Worm (Caenorhabditis elegans) whole organism, L1 larva: ENCODE results near the gene alh-6.
A peak's percentile ranks its signal among the peaks of the same experiment; 100 is the strongest.

ENCODE experiments used
- Y116A8C.19 ChIP-seq: sonication (generic microtip); optimal IDR thresholded peaks from 2 replicates; lab custom pipeline; 2016; ENCODE audit warnings: missing compliant biosample characterization, missing genetic modification characterization, borderline replicate concordance
- alr-1 ChIP-seq: fragments of 200-800 bp; sonication (Bioruptor generic); optimal IDR thresholded peaks from 2 replicates; lab custom pipeline; 2018; ENCODE audit warnings: borderline replicate concordance, mild to moderate bottlenecking, missing genetic modification characterization, missing compliant biosample characterization
- blmp-1 ChIP-seq: fragments of 150-350 bp; optimal IDR thresholded peaks from 2 replicates; lab custom pipeline; 2014; ENCODE audit warnings: missing biosample characterization, missing genetic modification characterization
- ceh-8 ChIP-seq: fragments of 200-800 bp; sonication (Bioruptor generic); optimal IDR thresholded peaks from 2 replicates; lab custom pipeline; 2018; ENCODE audit warnings: mild to moderate bottlenecking, missing genetic modification characterization, moderate library complexity, missing compliant biosample characterization
- ceh-82 ChIP-seq, 3 experiments: fragments of 150-350 bp in 1 of 3; sonication (generic microtip) in 2 of 3; optimal IDR thresholded peaks; 2 replicates each; lab custom pipeline; 2014 to 2017; ENCODE audit warnings: missing biosample characterization in 3 of 3, missing genetic modification characterization in 3 of 3
- ceh-88 ChIP-seq: fragments of 200-800 bp; sonication (Bioruptor generic); IDR thresholded peaks from 2 replicates; pipeline ENCODE4 v1.3.6; 2022; ENCODE audit warnings: missing genetic modification characterization, missing compliant biosample characterization
- ceh-90 ChIP-seq: sonication (generic microtip); optimal IDR thresholded peaks from 2 replicates; lab custom pipeline; 2016; ENCODE audit warnings: missing genetic modification characterization, missing compliant biosample characterization
- ces-1 ChIP-seq: fragments of 150-350 bp; optimal IDR thresholded peaks from 2 replicates; lab custom pipeline; 2014; ENCODE audit warnings: missing biosample characterization, missing genetic modification reagents, missing genetic modification characterization
- dsc-1 ChIP-seq: sonication (generic microtip); optimal IDR thresholded peaks from 2 replicates; lab custom pipeline; 2016; ENCODE audit warnings: mild to moderate bottlenecking, missing genetic modification characterization, missing compliant biosample characterization
- efl-1 ChIP-seq, 4 experiments: fragments of 150-350 bp; optimal IDR thresholded peaks in 3 of 4; peaks in 1 of 4; 1 replicate in 1 of 4; 2 replicates in 3 of 4; lab custom pipeline; 2014; ENCODE audit warnings: missing biosample characterization in 2 of 4, missing genetic modification characterization in 2 of 4, missing genetic modification reagents in 2 of 4
- egl-13 ChIP-seq: sonication (generic microtip); optimal IDR thresholded peaks from 2 replicates; lab custom pipeline; 2016; ENCODE audit warnings: missing genotype, missing genetic modification reagents, missing genetic modification characterization, missing compliant biosample characterization
- elt-2 ChIP-seq: sonication (generic microtip); optimal IDR thresholded peaks from 2 replicates; lab custom pipeline; 2016; ENCODE audit warnings: missing genetic modification characterization, mild to moderate bottlenecking, inconsistent platforms, missing compliant biosample characterization, missing genetic modification reagents
- fkh-10 ChIP-seq: sonication (generic microtip); optimal IDR thresholded peaks from 2 replicates; lab custom pipeline; 2017; ENCODE audit warnings: missing biosample characterization, missing genetic modification reagents, missing genetic modification characterization
- fkh-8 ChIP-seq: sonication (generic microtip); optimal IDR thresholded peaks from 2 replicates; lab custom pipeline; 2016; ENCODE audit warnings: mild to moderate bottlenecking, missing genetic modification characterization, missing compliant biosample characterization
- hlh-17 ChIP-seq: fragments of 200-800 bp; sonication (Bioruptor generic); optimal IDR thresholded peaks from 2 replicates; lab custom pipeline; 2018; ENCODE audit warnings: missing genetic modification characterization, mild to moderate bottlenecking, missing compliant biosample characterization, moderate library complexity, borderline replicate concordance
- hlh-4 ChIP-seq: sonication (generic microtip); optimal IDR thresholded peaks from 2 replicates; lab custom pipeline; 2016; ENCODE audit warnings: mild to moderate bottlenecking, missing genetic modification characterization, missing compliant biosample characterization
- hpl-2 ChIP-seq: fragments of 150-350 bp; optimal IDR thresholded peaks from 2 replicates; lab custom pipeline; 2014; ENCODE audit warnings: missing biosample characterization, missing genetic modification reagents, missing genetic modification characterization
- isw-1 ChIP-seq: fragments of 200-800 bp; sonication (Bioruptor generic); IDR thresholded peaks from 2 replicates; pipeline ENCODE4 v1.3.6; 2022; ENCODE audit warnings: missing genetic modification characterization, missing compliant biosample characterization
- jun-1 ChIP-seq: fragments of 150-350 bp; optimal IDR thresholded peaks from 2 replicates; lab custom pipeline; 2014; ENCODE audit warnings: missing biosample characterization, missing genetic modification reagents, missing genetic modification characterization
- lin-14 ChIP-seq: fragments of 200-800 bp; sonication (Bioruptor generic); optimal IDR thresholded peaks from 2 replicates; lab custom pipeline; 2018; ENCODE audit warnings: mild to moderate bottlenecking, missing genetic modification characterization, moderate library complexity, missing compliant biosample characterization
- lin-15B ChIP-seq: fragments of 150-350 bp; sonication (generic microtip); optimal IDR thresholded peaks from 3 replicates; lab custom pipeline; 2014; ENCODE audit warnings: missing biosample characterization, missing genetic modification characterization
- lin-39 ChIP-seq: fragments of 150-350 bp; optimal IDR thresholded peaks from 2 replicates; lab custom pipeline; 2014; ENCODE audit warnings: missing biosample characterization, missing genetic modification reagents, missing genetic modification characterization
- lsy-2 ChIP-seq, 2 experiments: fragments of 150-350 bp; optimal IDR thresholded peaks; 2 replicates each; lab custom pipeline; 2014; ENCODE audit warnings: missing biosample characterization in 2 of 2, missing genetic modification characterization in 2 of 2
- mdl-1 ChIP-seq, 2 experiments: fragments of 150-350 bp; optimal IDR thresholded peaks; 2 replicates each; lab custom pipeline; 2014 to 2017; ENCODE audit warnings: missing biosample characterization in 2 of 2, missing genetic modification characterization in 2 of 2, inconsistent platforms in 1 of 2
- mef-2 ChIP-seq: fragments of 150-350 bp; optimal IDR thresholded peaks from 2 replicates; lab custom pipeline; 2014; ENCODE audit warnings: missing biosample characterization, missing genetic modification characterization
- nhr-12 ChIP-seq: sonication (generic microtip); optimal IDR thresholded peaks from 2 replicates; lab custom pipeline; 2017; ENCODE audit warnings: missing biosample characterization, missing genetic modification characterization
- nhr-47 ChIP-seq: sonication (generic microtip); optimal IDR thresholded peaks from 2 replicates; lab custom pipeline; 2016; ENCODE audit warnings: mild to moderate bottlenecking, missing genetic modification characterization, moderate library complexity, missing compliant biosample characterization
- nhr-71 ChIP-seq: sonication (generic microtip); optimal IDR thresholded peaks from 2 replicates; lab custom pipeline; 2016; ENCODE audit warnings: mild to moderate bottlenecking, missing genetic modification characterization, moderate library complexity, missing compliant biosample characterization
- nhr-76 ChIP-seq: sonication (generic microtip); optimal IDR thresholded peaks from 2 replicates; lab custom pipeline; 2017; ENCODE audit warnings: missing biosample characterization, missing genetic modification characterization
- nhr-84 ChIP-seq: sonication (generic microtip); optimal IDR thresholded peaks from 2 replicates; lab custom pipeline; 2017; ENCODE audit warnings: missing biosample characterization, missing genetic modification characterization
- nhr-85 ChIP-seq: sonication (generic microtip); peaks from one replicate; lab custom pipeline; 2016; ENCODE audit warnings: missing genetic modification characterization, inconsistent platforms, missing compliant biosample characterization
- nhr-90 ChIP-seq: sonication (generic microtip); optimal IDR thresholded peaks from 2 replicates; lab custom pipeline; 2016; ENCODE audit warnings: mild to moderate bottlenecking, missing genetic modification characterization, missing compliant biosample characterization; ENCODE audit not compliant: poor library complexity
- pag-3 ChIP-seq: sonication (generic microtip); optimal IDR thresholded peaks from 2 replicates; lab custom pipeline; 2017; ENCODE audit warnings: missing genetic modification characterization, mild to moderate bottlenecking, missing compliant biosample characterization, antibody characterized with exemption, borderline replicate concordance; ENCODE audit not compliant: insufficient read depth
- rnt-1 ChIP-seq: sonication (generic microtip); optimal IDR thresholded peaks from 2 replicates; lab custom pipeline; 2016; ENCODE audit warnings: mild to moderate bottlenecking, missing genetic modification characterization, moderate library complexity, missing compliant biosample characterization
- skn-1 ChIP-seq: fragments of 150-350 bp; optimal IDR thresholded peaks from 2 replicates; lab custom pipeline; 2014; ENCODE audit warnings: missing biosample characterization, missing genetic modification characterization
- snu-23 ChIP-seq: sonication (generic microtip); optimal IDR thresholded peaks from 2 replicates; lab custom pipeline; 2016; ENCODE audit warnings: missing genetic modification characterization, missing compliant biosample characterization
- swsn-7 ChIP-seq: sonication (generic microtip); optimal IDR thresholded peaks from 2 replicates; lab custom pipeline; 2016; ENCODE audit warnings: missing genetic modification characterization, missing compliant biosample characterization
- unc-30 ChIP-seq: sonication (generic microtip); optimal IDR thresholded peaks from 2 replicates; lab custom pipeline; 2017; ENCODE audit warnings: missing biosample characterization, missing genetic modification characterization
- unc-86 ChIP-seq: sonication (generic microtip); optimal IDR thresholded peaks from 2 replicates; lab custom pipeline; 2016; ENCODE audit warnings: missing genetic modification characterization, missing compliant biosample characterization
- vab-15 ChIP-seq: sonication (generic microtip); optimal IDR thresholded peaks from 2 replicates; lab custom pipeline; 2017; ENCODE audit warnings: missing genotype, mild to moderate bottlenecking, missing genetic modification characterization, missing compliant biosample characterization
- xbp-1 ChIP-seq: sonication (generic microtip); optimal IDR thresholded peaks from 2 replicates; lab custom pipeline; 2016; ENCODE audit warnings: missing genetic modification characterization, missing compliant biosample characterization
- zag-1 ChIP-seq: fragments of 150-350 bp; optimal IDR thresholded peaks from 2 replicates; lab custom pipeline; 2014; ENCODE audit warnings: missing biosample characterization, missing genetic modification characterization
- zip-4 ChIP-seq: fragments of 200-800 bp; sonication (Bioruptor generic); optimal IDR thresholded peaks from 2 replicates; lab custom pipeline; 2018; ENCODE audit warnings: mild to moderate bottlenecking, missing genetic modification characterization, moderate library complexity, missing compliant biosample characterization
- ztf-11 ChIP-seq, 2 experiments: sonication (generic microtip); optimal IDR thresholded peaks; 2 replicates each; lab custom pipeline; 2016 to 2017; ENCODE audit warnings: missing genetic modification characterization in 2 of 2, missing biosample characterization in 1 of 2, missing compliant biosample characterization in 1 of 2

Gene alh-6

ce11 chrII:1338196-1338595 is 28.3 kb upstream of the alh-6 start:
- TF ChIP-seq alr-1 (tag; lab: Kevin White, UChicago) (no peak), ceh-82 (tag; optimal IDR thresholded peaks at IDR 0.05; lab: Kevin White, UChicago) (no peak), lin-14 (peak; percentile 18)

ce11 chrII:1329887-1330286 is 20.0 kb upstream of the alh-6 start:
- TF ChIP-seq mef-2 (no peak), snu-23 (no peak), Y116A8C.19 (no peak), nhr-12 (tag; lab: Kevin White, UChicago) (no peak), blmp-1 (no peak), lsy-2 (tag; optimal IDR thresholded peaks at IDR 0.05; lab: Kevin White, UChicago) (no peak), nhr-85 (no peak), egl-13 (no peak), ceh-88 (GFP tag; lab: Robert Waterston, UW) (no peak), efl-1 (optimal IDR thresholded peaks at IDR 0.05; lab: Kevin White, UChicago) (no peak), efl-1 (GFP tag; optimal IDR thresholded peaks at IDR 0.05 in 1 of 2; lab: Kevin White, UChicago) (no peak), ceh-8 (GFP tag; lab: Kevin White, UChicago) (no peak), zag-1 (tag; lab: Kevin White, UChicago) (no peak), hlh-4 (tag; lab: Kevin White, UChicago) (no peak), nhr-71 (tag; lab: Kevin White, UChicago) (no peak), skn-1 (tag; lab: Kevin White, UChicago) (no peak)
- TF ChIP-seq, all 84 proteins: peak for 0

ce11 chrII:1326689-1327088 is 16.8 kb upstream of the alh-6 start, which contains the start of gene jip-1:
Gene jip-1, plus strand, starts transcription at chrII:1326989.
- TF ChIP-seq nhr-85 = peak; percentile 31
- no peak for TF ChIP-seq fkh-10 (GFP tag; lab: Kevin White, UChicago)

ce11 chrII:1325604-1326003 is 15.7 kb upstream of the alh-6 start:
- TF ChIP-seq zip-4 (GFP tag; lab: Kevin White, UChicago) = no peak
- no peak for TF ChIP-seq elt-2 (tag; lab: Kevin White, UChicago)
- peak; percentile 4 for TF ChIP-seq swsn-7 (tag; lab: Kevin White, UChicago)
- TF ChIP-seq hpl-2 = no peak
- TF ChIP-seq mdl-1 (tag; optimal IDR thresholded peaks at IDR 0.05; lab: Kevin White, UChicago) = no peak
- TF ChIP-seq ces-1 (GFP tag; lab: Kevin White, UChicago) = no peak
- no peak for TF ChIP-seq nhr-12 (tag; lab: Kevin White, UChicago)
- no peak for TF ChIP-seq unc-30 (tag; lab: Kevin White, UChicago)
- no peak for TF ChIP-seq lin-15B (tag; lab: Kevin White, UChicago)
- peak; percentile 48 for TF ChIP-seq lin-14
- peak; percentile 51 for TF ChIP-seq fkh-8
- no peak for TF ChIP-seq hlh-17 (GFP tag; lab: Kevin White, UChicago)
- TF ChIP-seq pag-3 (tag; lab: Kevin White, UChicago) = no peak
- TF ChIP-seq Y116A8C.19 = no peak
- TF ChIP-seq dsc-1 (tag; lab: Kevin White, UChicago) = peak; percentile 59
- TF ChIP-seq nhr-47 (tag; lab: Kevin White, UChicago) = peak; percentile 18

ce11 chrII:1324017-1324416 is 14.1 kb upstream of the alh-6 start:
- TF ChIP-seq zag-1 (tag; lab: Kevin White, UChicago) (no peak), jun-1 (tag; lab: Kevin White, UChicago) (no peak), nhr-84 (tag; lab: Kevin White, UChicago) (no peak), vab-15 (tag; lab: Kevin White, UChicago) (no peak), xbp-1 (no peak), nhr-76 (tag; lab: Kevin White, UChicago) (no peak), elt-2 (tag; lab: Kevin White, UChicago) (no peak), isw-1 (GFP tag; lab: Robert Waterston, UW) (no peak), rnt-1 (tag; lab: Kevin White, UChicago) (no peak), lin-39 (tag; lab: Kevin White, UChicago) (no peak), ztf-11 (tag; optimal IDR thresholded peaks at IDR 0.05; lab: Kevin White, UChicago) (no peak), unc-86 (peak; percentile 17), ces-1 (GFP tag; lab: Kevin White, UChicago) (no peak), hlh-4 (tag; lab: Kevin White, UChicago) (no peak), ceh-90 (tag; lab: Kevin White, UChicago) (no peak), nhr-90 (tag; lab: Kevin White, UChicago) (no peak), efl-1 (optimal IDR thresholded peaks at IDR 0.05; lab: Kevin White, UChicago) (no peak), efl-1 (GFP tag; optimal IDR thresholded peaks at IDR 0.05 in 1 of 2; lab: Kevin White, UChicago) (peak in 1 of 2 experiments; percentile 90), lin-14 (peak; percentile 40), fkh-8 (no peak), dsc-1 (tag; lab: Kevin White, UChicago) (no peak)
